Fruit fly (Drosophila melanogaster): ENCODE data around the gene Pstk.

The Pstk gene

DNA sequence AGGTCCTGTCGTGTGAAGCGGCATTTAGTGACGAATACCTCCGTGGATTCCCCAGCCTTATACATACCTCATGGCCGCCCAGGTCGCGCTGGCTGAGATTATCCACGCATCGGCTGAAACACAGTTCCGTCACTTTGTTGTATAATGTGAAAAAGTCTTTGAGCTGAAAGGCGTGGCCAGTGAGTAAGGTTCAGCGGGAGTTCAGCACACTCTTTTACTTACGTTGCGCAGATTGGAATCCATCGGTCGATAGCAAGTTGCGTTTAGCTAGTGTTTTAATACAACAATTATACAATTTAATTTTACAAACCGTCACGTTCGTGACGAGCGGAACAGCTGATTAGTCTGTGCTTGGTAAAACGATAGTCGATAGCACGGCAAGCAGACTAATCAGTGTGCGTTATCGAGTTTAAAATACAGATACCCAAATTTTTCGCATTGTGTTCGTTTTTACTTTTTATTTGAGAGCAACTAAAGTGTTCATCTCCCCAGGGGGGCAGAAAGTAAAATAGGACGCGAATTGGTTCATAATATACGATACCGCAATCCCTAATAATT lies at the start of gene Pstk, which contains the start of gene Tim9b:
Gene Pstk (minus strand): TSS at position 355 of the 558 bp plus-strand sequence.
Gene Tim9b (minus strand): TSS at position 355 of the 558 bp plus-strand sequence.
- TF ChIP-seq usp (GFP tag; optimal IDR thresholded peaks at IDR 0.05) = no peak
- no peak for TF ChIP-seq pan (optimal IDR thresholded peaks at IDR 0.05)
- no peak for TF ChIP-seq Dll (optimal IDR thresholded peaks at IDR 0.05)
- no peak for TF ChIP-seq EcR (GFP tag; optimal IDR thresholded peaks at IDR 0.05)
- TF ChIP-seq CG8478 (optimal IDR thresholded peaks at IDR 0.05) = no peak
- TF ChIP-seq psq (optimal IDR thresholded peaks at IDR 0.05) = no peak

DNA sequence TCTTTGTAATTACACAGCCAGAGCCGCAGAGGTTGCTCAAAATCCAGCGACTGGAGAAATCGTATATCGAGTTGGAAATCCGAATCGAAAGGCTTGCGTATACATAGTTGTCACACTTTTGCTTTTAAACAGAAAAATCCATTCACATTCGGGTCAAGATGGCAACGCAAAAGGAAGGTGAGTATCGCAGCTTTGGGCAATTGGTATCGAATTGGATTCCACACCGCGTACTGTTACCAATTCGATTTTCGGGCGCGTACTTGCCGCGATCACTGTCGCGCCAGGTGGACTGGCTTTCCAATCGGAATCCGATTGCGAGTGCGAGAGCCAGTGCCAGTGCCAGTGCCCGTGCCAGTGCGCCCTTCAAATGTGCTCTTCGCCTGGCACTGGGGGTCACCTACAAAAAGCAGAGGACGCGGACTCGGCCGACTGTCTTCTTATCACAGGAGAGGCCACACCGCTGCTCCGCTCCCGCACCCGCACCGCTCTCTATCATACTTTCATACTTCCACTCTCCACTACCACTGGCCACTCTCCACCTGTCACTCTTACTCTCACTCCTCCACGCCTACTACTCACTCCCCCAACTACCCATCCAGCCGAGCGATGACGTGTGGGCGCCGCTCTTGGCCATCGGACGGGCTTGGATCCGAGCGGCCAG lies 49.2 kb upstream of the Pstk start:
- TF ChIP-seq CG8478 (optimal IDR thresholded peaks at IDR 0.05) (no peak), pan (optimal IDR thresholded peaks at IDR 0.05) (no peak), psq (optimal IDR thresholded peaks at IDR 0.05) (no peak), usp (GFP tag; optimal IDR thresholded peaks at IDR 0.05) (no peak), Dll (optimal IDR thresholded peaks at IDR 0.05) (no peak), EcR (GFP tag; optimal IDR thresholded peaks at IDR 0.05) (no peak)

DNA sequence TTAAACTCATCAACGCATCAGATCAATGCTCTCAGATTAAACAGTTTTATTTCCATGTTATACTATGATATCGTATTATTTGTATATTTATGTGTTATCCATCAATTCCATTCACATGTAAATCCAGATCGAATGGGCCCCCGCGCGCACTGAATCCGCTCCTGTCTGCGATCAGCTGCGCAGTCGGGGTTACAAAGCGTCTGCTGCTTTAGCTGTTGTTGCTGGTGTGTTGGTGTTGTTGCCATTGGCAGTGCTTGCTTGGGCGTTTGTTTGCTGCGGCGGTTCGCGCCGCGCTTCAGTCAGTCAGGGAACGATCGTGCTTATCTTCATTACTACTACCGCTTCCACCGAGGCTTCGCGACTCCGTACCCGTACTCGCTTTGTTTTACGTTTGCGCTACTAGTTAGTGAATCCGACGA lies 48.7 kb upstream of the Pstk start, which contains the start of gene Zw:
Gene Zw (plus strand): TSS at position 262 of the 419 bp plus-strand sequence.
- TF ChIP-seq Dll (optimal IDR thresholded peaks at IDR 0.05) (peak; percentile 14), pan (optimal IDR thresholded peaks at IDR 0.05) (no peak)

DNA sequence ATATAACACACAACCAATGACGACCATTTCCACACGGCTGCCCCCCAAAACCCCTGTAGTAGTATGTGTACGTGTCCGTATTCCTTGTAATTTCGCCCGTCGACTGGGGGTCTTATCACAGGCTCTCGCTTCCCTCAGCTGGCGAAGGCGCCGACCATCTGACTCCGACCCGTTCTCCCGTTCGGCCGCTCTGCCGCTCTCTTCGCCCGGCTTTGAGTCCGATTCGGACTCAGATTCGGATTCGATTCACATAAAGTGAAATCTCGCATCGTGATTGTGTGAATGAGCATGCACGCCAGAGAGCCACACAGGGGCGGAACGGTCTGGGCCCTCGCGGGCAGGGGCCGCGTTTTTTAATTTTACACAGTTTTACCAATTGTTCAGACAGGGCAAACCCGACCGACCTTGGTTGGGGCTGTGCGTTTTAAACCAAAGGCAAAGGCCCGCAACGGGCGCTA lies 47.4 kb upstream of the Pstk start:
- TF ChIP-seq Dll (optimal IDR thresholded peaks at IDR 0.05) (peak; percentile 19), CG8478 (optimal IDR thresholded peaks at IDR 0.05) (no peak)

DNA sequence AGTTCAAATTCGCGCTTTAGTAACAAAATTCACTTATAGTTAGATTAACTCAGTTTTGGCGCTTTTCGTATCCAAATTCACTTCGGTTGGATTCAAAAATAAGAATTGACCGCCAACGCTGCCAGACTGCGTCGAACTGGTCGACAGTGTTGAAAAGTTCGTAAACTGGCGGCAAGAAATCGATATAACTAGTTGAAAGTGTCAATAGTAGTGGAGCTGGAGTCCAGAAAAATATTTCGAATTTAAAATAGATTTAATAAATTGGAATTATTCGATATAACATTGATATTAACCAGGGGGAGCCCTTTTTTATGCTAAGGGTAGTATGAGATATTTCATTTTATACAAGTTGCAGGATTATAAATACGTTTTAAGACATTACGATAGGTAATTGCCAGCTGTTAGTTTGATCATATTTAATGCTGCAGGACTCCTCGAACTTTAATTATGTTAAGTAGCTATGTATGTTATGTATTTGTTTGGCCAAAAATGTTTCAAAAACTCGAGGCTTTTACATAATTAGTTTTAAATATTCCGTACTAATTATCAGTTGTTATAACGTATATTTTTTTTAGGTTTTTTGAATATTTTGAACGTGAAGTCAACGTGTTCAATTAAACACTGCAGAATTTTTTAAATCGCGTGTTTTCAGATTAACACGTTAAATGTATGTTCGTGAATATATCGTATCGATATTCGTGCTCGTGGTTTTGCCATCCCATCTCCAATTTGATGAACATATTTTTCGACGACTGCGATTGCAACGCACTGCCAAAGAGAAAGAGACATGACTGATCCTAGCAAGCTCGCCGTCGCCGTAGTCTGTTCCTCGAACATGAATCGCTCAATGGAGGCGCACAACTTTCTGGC lies 45.8 kb upstream of the Pstk start, which contains the start of the genes CG14223 and Ssu72:
Gene CG14223 (minus strand): TSS at position 113 of the 870 bp plus-strand sequence.
Gene Ssu72 (plus strand): TSS at position 703 of the 870 bp plus-strand sequence.
- TF ChIP-seq Dll (optimal IDR thresholded peaks at IDR 0.05) (no peak), usp (GFP tag; optimal IDR thresholded peaks at IDR 0.05) (no peak), psq (optimal IDR thresholded peaks at IDR 0.05) (no peak), EcR (GFP tag; optimal IDR thresholded peaks at IDR 0.05) (no peak), CG8478 (optimal IDR thresholded peaks at IDR 0.05) (no peak), pan (optimal IDR thresholded peaks at IDR 0.05) (no peak)

DNA sequence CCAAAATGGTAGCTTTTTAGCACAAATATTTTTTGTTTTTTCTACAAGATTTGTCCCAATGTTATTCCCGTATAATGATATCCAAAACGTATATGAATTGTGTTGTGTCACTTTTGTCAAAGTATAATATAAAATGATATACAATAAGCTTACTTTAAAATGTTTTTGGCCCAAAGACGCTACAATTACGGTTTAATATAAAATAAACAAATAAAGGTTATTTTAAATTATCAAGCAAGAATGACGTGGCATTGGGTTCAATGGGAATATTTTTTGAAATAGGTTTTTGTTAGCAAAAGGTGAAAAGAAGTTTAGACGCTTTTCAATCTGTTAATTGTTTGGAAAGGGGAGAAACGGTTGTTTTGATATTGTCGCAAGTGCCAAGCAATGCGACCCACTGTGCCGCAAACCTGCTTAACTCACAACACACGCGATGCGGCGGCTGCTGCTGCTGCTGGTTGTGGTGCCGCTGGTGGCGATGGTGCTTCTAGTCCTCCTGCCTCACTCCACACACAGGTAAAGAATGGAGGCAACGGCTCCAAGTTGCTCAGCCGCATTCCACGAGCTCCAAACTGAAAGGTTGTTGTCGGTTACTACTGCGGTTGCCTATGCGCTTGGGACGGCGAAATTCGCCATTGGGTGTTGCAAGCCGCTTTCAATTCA lies 45.0 kb upstream of the Pstk start:
- peak; percentile 2 for TF ChIP-seq Dll (optimal IDR thresholded peaks at IDR 0.05)
- no peak for TF ChIP-seq CG8478 (optimal IDR thresholded peaks at IDR 0.05)

DNA sequence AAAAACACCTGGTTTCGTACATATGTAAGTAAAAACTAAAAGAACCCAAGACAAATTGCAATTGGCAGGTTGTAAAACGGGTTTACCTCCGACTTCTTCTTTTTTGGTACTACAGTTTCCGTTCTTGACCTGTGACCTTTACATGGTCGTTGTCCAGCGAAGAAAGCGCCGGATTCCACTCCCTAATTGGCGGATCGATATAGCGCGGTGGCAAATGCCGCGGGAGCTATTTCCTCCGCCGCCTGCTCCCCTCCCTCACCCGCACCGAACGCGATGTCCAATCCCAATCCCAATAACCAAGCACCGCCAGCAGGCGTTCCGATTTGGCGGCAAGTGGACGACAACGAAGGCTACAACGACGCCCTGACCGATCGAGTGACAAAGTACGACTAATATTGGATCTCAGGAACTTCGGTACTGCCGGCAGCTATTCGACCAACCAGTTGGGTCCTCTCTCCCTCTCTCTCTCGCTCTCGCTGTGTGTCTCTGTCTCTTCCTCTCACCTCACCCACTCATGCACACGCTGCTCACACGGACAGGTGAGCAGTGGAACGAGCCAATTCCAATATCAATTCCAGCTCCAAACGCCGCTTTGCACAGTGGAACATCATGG lies 44.4 kb upstream of the Pstk start:
- peak; percentile 53 for TF ChIP-seq Dll (optimal IDR thresholded peaks at IDR 0.05)
- no peak for TF ChIP-seq pan (optimal IDR thresholded peaks at IDR 0.05)

DNA sequence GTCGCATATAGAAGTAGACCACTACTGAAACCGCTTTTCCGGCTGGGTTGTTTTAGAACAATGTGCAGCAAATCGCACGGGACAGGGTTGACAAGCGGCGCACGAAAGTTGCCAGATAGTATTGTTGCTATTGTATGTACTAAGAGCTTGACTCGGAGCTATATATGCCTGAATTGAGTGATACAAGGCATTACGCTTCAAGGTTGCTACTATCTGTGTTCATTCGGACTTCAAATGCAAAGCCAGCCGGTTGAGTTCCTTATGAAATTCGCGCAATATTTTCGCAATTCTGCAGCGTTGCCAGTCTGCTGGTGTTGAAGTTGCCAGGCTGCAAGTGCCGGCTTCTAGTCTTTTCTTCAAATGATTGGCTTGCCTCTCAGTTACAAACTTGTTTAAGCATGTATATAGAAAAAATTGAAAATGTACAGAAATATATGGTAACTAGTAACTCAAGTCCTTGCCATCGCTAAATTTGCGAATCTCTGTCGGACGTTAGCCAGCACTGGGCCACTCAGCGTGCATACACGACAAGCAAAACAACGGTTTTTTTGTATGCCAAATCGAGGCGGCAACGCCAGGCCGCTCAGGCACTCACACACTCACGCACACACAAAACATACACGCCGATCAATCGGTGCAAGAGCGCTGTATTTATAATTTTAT lies 33.6 kb upstream of the Pstk start, which contains the start of the genes Ranbp21 and Elys:
Gene Ranbp21 (minus strand): TSS at position 513 of the 663 bp plus-strand sequence.
Gene Elys (plus strand): TSS at position 549 of the 663 bp plus-strand sequence.
- TF ChIP-seq psq (optimal IDR thresholded peaks at IDR 0.05) = no peak
- TF ChIP-seq EcR (GFP tag; optimal IDR thresholded peaks at IDR 0.05) = no peak
- TF ChIP-seq usp (GFP tag; optimal IDR thresholded peaks at IDR 0.05) = no peak
- TF ChIP-seq pan (optimal IDR thresholded peaks at IDR 0.05) = no peak
- TF ChIP-seq CG8478 (optimal IDR thresholded peaks at IDR 0.05) = no peak
- no peak for TF ChIP-seq Dll (optimal IDR thresholded peaks at IDR 0.05)

DNA sequence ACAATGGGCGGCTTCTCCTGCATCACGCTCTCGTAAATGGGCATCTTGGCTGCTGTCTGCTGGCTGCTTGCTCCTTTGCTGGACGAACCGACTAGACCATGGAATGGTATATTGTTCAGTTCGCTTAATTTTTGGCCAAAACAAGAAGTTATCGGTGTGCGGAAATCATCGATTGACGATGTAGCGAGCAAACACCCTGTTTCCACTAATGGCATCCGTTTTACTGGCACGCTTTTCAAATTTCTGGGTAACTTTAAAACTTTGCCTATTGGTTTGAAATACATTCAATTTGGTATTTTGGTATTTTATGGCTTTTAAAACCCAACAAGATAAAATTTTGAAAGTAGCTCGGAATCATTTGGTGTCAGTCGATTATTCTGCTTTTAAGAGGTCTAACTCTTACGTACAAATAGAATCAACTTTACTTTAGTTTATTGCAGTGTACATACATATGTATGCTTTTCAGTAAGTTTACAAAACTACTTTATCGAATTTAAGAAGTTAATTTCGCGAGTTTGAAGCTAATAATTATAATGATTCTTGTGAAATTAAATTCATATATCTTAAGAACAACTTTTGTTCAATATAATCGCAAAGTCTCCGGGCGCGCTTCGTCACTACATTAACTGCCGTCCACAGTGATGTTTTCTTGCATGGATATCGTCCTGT lies 27.7 kb upstream of the Pstk start, which contains the start of gene Arp10:
Gene Arp10 (minus strand): TSS at position 304 of the 669 bp plus-strand sequence.
- TF ChIP-seq pan (optimal IDR thresholded peaks at IDR 0.05) = no peak
- no peak for TF ChIP-seq CG8478 (optimal IDR thresholded peaks at IDR 0.05)
- no peak for TF ChIP-seq usp (GFP tag; optimal IDR thresholded peaks at IDR 0.05)

DNA sequence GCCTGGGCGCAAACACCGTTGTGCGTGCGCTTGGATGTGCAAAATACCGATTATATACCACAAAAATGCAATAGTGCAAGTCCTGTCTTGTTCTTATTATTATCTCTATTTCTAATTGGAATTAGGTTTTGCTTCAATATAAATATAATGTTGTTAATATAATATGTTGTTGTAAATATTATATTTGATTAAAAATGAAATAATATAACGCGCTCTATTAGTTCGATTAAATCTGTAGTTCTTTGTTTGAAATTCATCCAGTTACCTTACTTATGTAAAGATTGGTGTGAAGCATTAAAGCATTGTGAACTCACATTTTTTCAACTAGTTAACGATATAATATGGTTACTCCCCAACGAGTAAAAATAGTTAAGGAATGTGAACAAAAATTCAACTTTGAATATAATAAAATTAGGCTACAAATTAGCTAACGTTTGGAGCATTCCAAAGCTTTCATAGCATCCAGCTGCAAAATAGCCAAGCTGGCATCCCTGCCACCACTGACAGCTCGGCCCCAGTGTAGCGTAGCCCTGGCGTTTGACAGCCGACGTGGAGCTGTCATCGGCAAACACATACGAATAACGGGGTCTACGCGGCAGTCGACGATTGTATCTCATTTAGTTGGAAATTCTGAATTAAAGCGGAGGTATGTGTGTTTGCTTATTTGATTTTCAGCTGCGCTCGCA lies 24.6 kb upstream of the Pstk start, which contains the start of the genes CG12237 and Sec61gamma:
Gene CG12237 (minus strand): TSS at position 51 of the 686 bp plus-strand sequence.
Gene Sec61gamma (plus strand): TSS at position 509 of the 686 bp plus-strand sequence.
- TF ChIP-seq CG8478 (optimal IDR thresholded peaks at IDR 0.05) (no peak), Dll (optimal IDR thresholded peaks at IDR 0.05) (no peak), psq (optimal IDR thresholded peaks at IDR 0.05) (no peak), usp (GFP tag; optimal IDR thresholded peaks at IDR 0.05) (no peak), pan (optimal IDR thresholded peaks at IDR 0.05) (no peak), EcR (GFP tag; optimal IDR thresholded peaks at IDR 0.05) (no peak)

Data from whole organism.